Worm (Caenorhabditis elegans) whole organism, L4/young adult: ENCODE results near the gene K02C4.5.

Experiments used
- W03F9.2 ChIP-seq: fragments of 150-350 bp; optimal IDR thresholded peaks from 2 replicates; lab custom pipeline; 2014; ENCODE audit warnings: missing biosample characterization, missing genetic modification characterization
- him-1 ChIP-seq: sonication (generic microtip); optimal IDR thresholded peaks from 2 replicates; lab custom pipeline; 2016; ENCODE audit warnings: missing genotype, missing genetic modification reagents, missing genetic modification characterization, missing compliant biosample characterization

DNA sequence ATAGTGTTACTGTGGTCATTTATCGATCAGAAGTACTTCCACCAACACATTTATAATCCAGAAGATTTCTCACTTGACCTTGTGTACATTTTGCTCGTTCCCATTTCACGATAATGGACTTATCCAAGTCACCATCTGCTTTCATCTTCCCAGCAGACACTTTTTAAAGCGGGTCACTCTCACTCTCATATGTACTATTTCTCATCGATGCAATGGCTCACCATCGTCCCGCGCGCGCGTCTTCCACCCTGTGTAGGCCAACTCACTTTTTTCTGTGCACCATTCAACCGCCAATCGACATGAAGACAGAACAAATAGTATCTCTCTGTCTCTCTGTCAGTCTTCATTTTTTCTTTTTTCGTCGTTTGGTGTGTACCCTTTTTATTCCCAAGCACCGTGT is 26.1 kb upstream of the K02C4.5 start:
- TF ChIP-seq him-1 (tag; lab: Kevin White, UChicago) (no peak), W03F9.2 (no peak)
